Worm (Caenorhabditis elegans): ENCODE results near the gene tbc-18.

The tbc-18 gene

DNA sequence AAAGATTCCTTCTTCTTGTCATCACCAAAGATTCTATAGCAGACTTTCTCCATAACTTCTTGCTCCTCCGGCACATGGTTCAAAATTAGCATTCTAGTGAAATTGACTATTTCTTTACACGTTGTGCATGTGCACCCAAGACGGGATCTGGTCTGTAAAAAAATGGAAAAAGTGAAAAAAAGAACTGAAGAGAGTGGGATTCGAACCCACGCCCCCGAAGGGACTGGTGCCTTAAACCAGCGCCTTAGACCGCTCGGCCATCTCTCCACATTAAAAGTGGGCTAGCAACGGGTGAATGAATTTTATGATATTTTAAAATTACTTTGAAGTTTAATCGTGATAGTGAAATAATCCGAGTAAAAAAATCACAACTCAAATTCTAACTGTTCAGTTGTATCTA, 39.4 kb downstream of the tbc-18 start (continued):
- TF ChIP-seq let-526 (GFP tag; IDR thresholded peaks at IDR 0.05), result no peak
- no peak for TF ChIP-seq egl-18 (GFP tag; IDR thresholded peaks at IDR 0.05)

DNA sequence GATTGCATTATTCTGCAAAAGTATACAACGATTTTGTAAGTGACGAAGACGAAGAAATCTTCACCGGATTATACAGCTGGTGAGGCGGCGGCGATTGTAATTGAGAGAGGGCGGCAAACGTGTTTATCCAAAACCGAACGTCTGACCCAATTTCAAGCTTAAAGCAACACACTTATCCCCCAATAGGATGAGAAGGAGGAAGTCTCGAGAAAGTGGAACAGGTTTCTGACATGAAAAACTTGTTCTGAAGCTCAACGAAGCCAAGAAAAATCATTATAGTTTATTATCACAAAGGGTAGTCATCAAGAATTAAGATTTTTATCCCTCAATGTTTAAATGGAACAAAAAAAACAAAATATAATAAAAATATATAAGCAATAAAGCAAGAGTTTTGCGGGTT, 40.0 kb downstream of the tbc-18 start, which contains the start of gene spp-13:
spp-13 (minus strand) TSS at position 143 of the 400 bp plus-strand sequence.
- TF ChIP-seq F10E7.11 (tag; optimal IDR thresholded peaks at IDR 0.05) (no peak), lin-35 (GFP tag; optimal IDR thresholded peaks at IDR 0.05) (no peak), ZK185.1 (tag; optimal IDR thresholded peaks at IDR 0.05; ENCODE audit: poor library complexity, severe bottlenecking) (no peak), Y53G8AR.9 (GFP tag; conservative IDR thresholded peaks at IDR 0.05) (no peak), Y67H2A.10 (GFP tag; conservative IDR thresholded peaks at IDR 0.05) (no peak), F49E8.2 (tag; optimal IDR thresholded peaks at IDR 0.05; ENCODE audit: insufficient read depth) (no peak), lsl-1 (GFP tag; optimal IDR thresholded peaks at IDR 0.05) (no peak), egl-18 (GFP tag; IDR thresholded peaks at IDR 0.05) (no peak), B0336.3 (GFP tag; IDR thresholded peaks at IDR 0.05) (no peak)

DNA sequence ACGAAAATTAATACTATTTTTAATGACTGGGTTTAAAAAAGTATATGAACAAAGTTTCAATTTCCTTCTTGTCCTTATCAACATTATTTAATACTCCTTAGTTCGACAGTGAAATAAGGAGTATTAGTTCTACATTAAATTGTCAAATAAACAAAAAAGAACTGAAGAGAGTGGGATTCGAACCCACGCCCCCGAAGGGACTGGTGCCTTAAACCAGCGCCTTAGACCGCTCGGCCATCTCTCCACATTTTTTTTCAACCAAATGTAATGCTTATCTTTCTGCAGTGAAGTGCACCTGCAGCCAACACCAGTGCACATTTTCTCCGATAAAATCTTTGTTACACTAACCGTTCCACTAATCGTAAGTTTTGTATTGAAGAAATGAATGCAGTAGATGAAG, 40.9 kb downstream of the tbc-18 start:
- TF ChIP-seq hrde-1 (tag; optimal IDR thresholded peaks at IDR 0.05; ENCODE audit: borderline replicate concordance) (no peak), ztf-18 (tag; optimal IDR thresholded peaks at IDR 0.05) (peak; percentile 36), B0261.1 (tag; optimal IDR thresholded peaks at IDR 0.05) (peak; percentile 81), ceh-91 (GFP tag; IDR thresholded peaks at IDR 0.05) (no peak), ztf-6 (GFP tag; IDR thresholded peaks at IDR 0.05) (no peak), ceh-79 (tag; optimal IDR thresholded peaks at IDR 0.05) (no peak), egrh-3 (GFP tag; IDR thresholded peaks at IDR 0.05) (0 out of 2 replicates have a peak, but pooled peaks have one; percentile 26), snpc-4 (GFP tag; optimal IDR thresholded peaks at IDR 0.05) (peak; percentile 5), snpc-4 (tag; optimal IDR thresholded peaks at IDR 0.05) (peak in 2 of 4 experiments; percentile 35 to 63), tbp1 (GFP tag; optimal IDR thresholded peaks at IDR 0.05) (peak; percentile 89), Y53F4B.3 (GFP tag; IDR thresholded peaks at IDR 0.05) (no peak), rec-8 (tag; optimal IDR thresholded peaks at IDR 0.05) (peak; percentile 34 to 58), lsl-1 (GFP tag; optimal IDR thresholded peaks at IDR 0.05) (no peak), C06A6.2 (GFP tag; conservative IDR thresholded peaks at IDR 0.05) (no peak), unc-62 (GFP tag; optimal IDR thresholded peaks at IDR 0.05) (no peak), F57C9.4 (tag; optimal IDR thresholded peaks at IDR 0.05) (no peak), attf-5 (GFP tag; optimal IDR thresholded peaks at IDR 0.05) (no peak), madf-6 (GFP tag; IDR thresholded peaks at IDR 0.05) (no peak), ztf-25 (GFP tag; IDR thresholded peaks at IDR 0.05) (no peak), rpc-1 (optimal IDR thresholded peaks at IDR 0.05) (peak; percentile 67), rpc-1 (tag; optimal IDR thresholded peaks at IDR 0.05) (peak; percentile 82), D2030.7 (GFP tag; IDR thresholded peaks at IDR 0.05) (peak; percentile 64), F49E8.2 (tag; optimal IDR thresholded peaks at IDR 0.05; ENCODE audit: insufficient read depth) (no peak), athp-1 (tag; optimal IDR thresholded peaks at IDR 0.05) (no peak), sptf-2 (GFP tag; optimal IDR thresholded peaks at IDR 0.05) (no peak), snpc-3.4 (tag; optimal IDR thresholded peaks at IDR 0.05) (peak; percentile 34), ZK185.1 (tag; optimal IDR thresholded peaks at IDR 0.05; ENCODE audit: poor library complexity, severe bottlenecking) (peak; percentile 8), B0336.3 (GFP tag; IDR thresholded peaks at IDR 0.05) (no peak), Y56A3A.18 (GFP tag; IDR thresholded peaks at IDR 0.05) (0 out of 2 replicates have a peak, but pooled peaks have one; percentile 24), F52B5.7 (tag; optimal IDR thresholded peaks at IDR 0.05) (no peak), mcd-1 (GFP tag; IDR thresholded peaks at IDR 0.05) (0 out of 2 replicates have a peak, but pooled peaks have one; percentile 8), ztf-26 (tag; optimal IDR thresholded peaks at IDR 0.05) (no peak), somi-1 (GFP tag; optimal IDR thresholded peaks at IDR 0.05) (no peak), pbrm-1 (GFP tag; IDR thresholded peaks at IDR 0.05) (peak; percentile 62; the same call in 1 of the 2 replicates), nhr-27 (tag; optimal IDR thresholded peaks at IDR 0.05) (no peak), lin-26 (GFP tag; IDR thresholded peaks at IDR 0.05) (peak; percentile 69; the same call in 1 of the 2 replicates), attf-3 (GFP tag; conservative IDR thresholded peaks at IDR 0.05) (no peak), lin-40 (tag; optimal IDR thresholded peaks at IDR 0.05) (no peak)

Data from whole organism, young adult.